Worm (Caenorhabditis elegans): ENCODE results near the gene R09E10.1.

- TF ChIP-seq F13C5.2 (tag; optimal IDR thresholded peaks at IDR 0.05) = no peak
- TF ChIP-seq hnd-1 (tag; optimal IDR thresholded peaks at IDR 0.05) = no peak
- TF ChIP-seq tbx-11 (GFP tag; IDR thresholded peaks at IDR 0.05) = no peak
- no peak for TF ChIP-seq aly-1 (tag; optimal IDR thresholded peaks at IDR 0.05)
- no peak for TF ChIP-seq ama-1 (optimal IDR thresholded peaks at IDR 0.05)
- TF ChIP-seq ceh-13 (GFP tag; optimal IDR thresholded peaks at IDR 0.05) = no peak
- no peak for TF ChIP-seq ceh-36 (tag; optimal IDR thresholded peaks at IDR 0.05)
- no peak for TF ChIP-seq flt-1 (GFP tag; IDR thresholded peaks at IDR 0.05)
- no peak for TF ChIP-seq sea-1 (GFP tag; conservative IDR thresholded peaks at IDR 0.05)
Measured at ce11 chrIV:10337286-10337685, 14.7 kb upstream of the R09E10.1 start.
